Fruit fly (Drosophila melanogaster) whole organism, larva: Measurements from ENCODE around the gene CG18749.

Source experiments
- noc ChIP-seq: fragments of 200-800 bp; sonication (Bioruptor generic); optimal IDR thresholded peaks from 3 replicates; lab custom pipeline; 2019; ENCODE audit warnings: missing biosample characterization, mild to moderate bottlenecking, missing genetic modification characterization, moderate library complexity

The CG18749 gene

dm6 chr3R:8223074-8223597 lies 20.7 kb upstream of the CG18749 start:
- TF ChIP-seq noc (tag; lab: Kevin White, UChicago), result no peak

DNA sequence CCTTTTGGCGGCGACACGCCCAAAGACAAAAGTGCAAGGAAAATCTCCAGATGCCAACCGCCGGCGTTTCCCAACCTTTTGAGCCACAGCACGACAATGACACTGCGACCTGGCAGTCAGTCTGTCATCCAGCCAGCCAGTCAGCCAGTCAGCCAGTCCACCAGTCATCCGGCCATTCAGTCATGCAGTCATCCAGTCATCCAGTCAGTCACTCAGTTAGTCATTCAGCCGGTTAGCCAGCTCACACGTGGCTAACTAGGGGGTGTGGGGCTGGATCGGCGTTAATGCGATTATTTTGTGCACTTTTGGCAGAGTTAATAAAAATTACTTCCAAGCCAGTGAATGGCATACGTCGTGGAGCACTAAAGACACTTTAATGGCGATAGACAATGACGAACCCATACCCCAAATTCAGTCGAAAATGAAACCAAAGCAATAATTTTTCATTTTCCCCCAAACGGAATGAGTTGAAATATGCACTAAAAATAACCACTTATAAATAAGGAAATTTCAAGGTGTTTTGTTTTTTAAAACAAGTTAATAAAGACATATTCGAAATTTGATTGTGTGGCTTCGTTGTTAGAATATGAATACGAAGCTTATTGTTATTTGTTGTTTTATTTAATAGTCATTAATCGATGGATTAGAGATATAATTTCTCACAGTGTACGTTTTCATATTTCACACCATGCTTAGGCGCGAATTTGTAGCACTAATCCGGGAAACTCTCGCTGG lies 19.0 kb upstream of the CG18749 start:
- TF ChIP-seq noc (tag; lab: Kevin White, UChicago), result no peak

DNA sequence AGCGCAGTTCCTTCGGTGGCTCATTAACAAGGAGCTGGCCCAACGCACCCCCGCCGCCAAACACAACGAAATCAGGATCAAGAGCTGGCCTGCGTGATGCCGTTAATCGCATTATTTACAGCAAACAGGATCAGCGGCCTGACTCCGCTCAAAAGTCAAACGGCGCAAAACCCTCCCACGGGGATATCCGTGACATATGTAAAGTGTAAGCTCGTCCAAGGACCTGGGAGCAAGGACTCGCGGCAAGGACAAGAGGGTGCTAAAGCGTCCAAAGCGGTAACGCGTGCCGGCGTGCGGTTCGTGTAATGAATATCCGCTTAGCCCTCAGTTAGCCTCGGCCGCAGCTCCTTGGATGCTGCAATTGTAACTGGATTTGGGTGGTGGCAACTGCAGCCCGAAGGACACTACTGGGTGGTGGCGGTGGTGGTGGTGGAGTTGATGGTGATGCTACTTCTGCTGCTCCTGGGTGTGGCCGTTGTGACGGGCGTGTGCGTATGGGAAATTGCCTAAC lies 18.3 kb upstream of the CG18749 start:
- no peak for TF ChIP-seq noc (tag; lab: Kevin White, UChicago)

dm6 chr3R:8227344-8227743 lies 16.5 kb upstream of the CG18749 start:
- TF ChIP-seq noc (tag; lab: Kevin White, UChicago), result no peak

dm6 chr3R:8233370-8233773 lies 10.5 kb upstream of the CG18749 start, which contains the start of gene PolI:
Gene PolI (plus strand): TSS chr3R:8233507.
- TF ChIP-seq noc (tag; lab: Kevin White, UChicago), result no peak

- no peak for TF ChIP-seq noc (tag; lab: Kevin White, UChicago)
These were observed 10.0 kb upstream of the CG18749 start for dm6 chr3R:8233864-8234263.

DNA sequence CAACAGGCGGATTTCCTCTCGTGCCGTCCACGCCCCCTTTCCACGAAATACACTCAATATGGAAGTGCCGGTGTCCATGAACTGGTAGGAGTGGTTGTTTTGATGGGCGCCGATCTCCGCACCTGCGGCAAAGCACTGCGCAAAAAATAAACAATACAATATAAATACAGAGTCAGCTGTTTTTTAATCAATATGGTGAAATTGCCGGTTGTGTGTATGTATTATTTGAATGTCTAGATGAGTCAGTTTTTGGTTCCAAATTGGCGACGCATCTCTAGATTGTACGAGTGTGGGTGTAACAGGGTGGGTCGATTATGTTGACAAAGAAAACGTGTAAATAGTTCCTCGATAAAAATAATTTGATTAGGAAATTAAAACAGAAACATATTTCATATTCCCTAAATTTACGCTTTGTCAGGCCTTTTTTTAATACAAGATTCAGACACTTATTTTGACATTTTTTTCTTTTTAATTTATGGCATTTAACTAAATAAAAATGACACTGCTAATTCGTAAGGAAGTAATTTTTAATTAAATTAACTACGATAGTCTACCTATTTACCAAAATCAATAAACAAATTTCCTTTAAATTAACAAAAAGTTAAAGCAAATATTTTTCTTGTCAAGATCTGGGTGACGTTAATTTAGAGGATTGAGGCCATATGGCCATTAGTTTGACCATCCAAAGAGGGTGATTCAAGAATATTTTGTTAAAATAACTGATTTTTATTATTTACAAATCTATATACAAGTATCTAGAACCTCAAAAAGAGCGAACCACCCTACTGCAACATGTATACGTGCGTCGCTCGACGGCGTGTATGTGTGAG lies 4.2 kb upstream of the CG18749 start:
- peak; percentile 93 for TF ChIP-seq noc (tag; lab: Kevin White, UChicago)

dm6 chr3R:8240302-8240682 lies 3.6 kb upstream of the CG18749 start, which contains the start of gene Ada2b:
Gene Ada2b (minus strand): TSS chr3R:8240515.
- TF ChIP-seq noc (tag; lab: Kevin White, UChicago), result no peak

DNA sequence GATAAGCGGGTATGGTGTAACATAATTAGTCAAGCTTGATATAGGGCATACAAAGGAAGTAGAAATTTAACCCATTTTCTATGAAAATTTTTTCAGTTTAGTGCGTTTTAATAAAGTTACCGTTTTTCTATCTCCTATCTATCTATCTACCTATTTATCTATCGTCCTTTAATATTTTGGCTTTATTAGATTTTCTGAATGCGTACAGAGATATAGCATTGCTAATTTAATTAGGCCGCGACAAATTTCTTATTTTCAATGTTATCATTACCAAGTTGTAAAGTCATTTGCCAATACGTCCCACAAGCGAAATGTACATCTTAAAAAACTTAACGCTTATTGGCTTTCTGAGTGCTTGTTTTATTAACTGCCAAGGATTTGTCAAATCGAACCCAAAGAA lies 4.3 kb downstream of the CG18749 start, which contains the start of gene CG15864:
TSS of gene CG15864 (plus strand) at position 301 of the 400 bp plus-strand sequence.
- TF ChIP-seq noc (tag; lab: Kevin White, UChicago), result no peak

- TF ChIP-seq noc (tag; lab: Kevin White, UChicago), result no peak
These were observed 6.4 kb downstream of the CG18749 start, which contains the start of gene mtg for dm6 chr3R:8250166-8250733. Gene mtg (plus strand): TSS chr3R:8250497.

DNA sequence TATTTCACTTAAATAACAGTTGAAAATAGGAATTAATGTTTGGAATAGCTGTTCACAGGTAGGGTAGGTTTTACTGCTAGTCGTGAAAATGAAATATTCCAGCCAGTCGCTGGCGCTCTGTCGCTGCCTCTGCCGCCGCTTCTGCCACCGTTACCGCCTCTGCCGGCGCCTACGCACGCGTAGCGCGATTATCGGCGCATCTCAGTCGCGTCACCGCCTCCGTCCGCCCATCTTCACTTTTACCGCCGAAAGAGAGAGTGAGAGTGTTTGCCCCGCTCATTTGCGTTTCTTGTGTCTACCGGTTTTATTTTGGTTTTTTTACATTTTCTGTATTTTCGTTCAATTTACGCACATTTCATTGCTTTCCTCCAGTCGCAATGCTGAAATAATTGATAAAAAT lies 7.7 kb downstream of the CG18749 start:
- no peak for TF ChIP-seq noc (tag; lab: Kevin White, UChicago)

DNA sequence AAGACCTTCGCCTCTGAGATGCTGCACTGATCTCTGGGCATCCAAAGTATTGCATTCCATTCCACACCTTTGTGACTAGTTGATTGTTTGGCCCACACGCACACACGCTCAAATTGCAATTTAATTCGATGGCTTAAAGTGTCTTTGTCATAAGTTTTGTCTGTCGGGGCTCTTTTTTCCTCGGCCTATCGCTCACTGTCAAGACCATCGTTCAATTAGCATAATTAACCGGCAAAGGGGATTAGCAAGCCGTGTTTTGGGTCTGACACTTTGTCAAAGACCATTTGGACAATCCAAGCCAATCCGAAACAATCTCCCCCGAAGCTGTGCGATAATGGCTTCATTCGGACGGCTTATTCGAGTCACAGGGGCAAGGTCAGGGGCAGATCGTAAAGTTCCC lies 10.5 kb downstream of the CG18749 start:
- no peak for TF ChIP-seq noc (tag; lab: Kevin White, UChicago)

DNA sequence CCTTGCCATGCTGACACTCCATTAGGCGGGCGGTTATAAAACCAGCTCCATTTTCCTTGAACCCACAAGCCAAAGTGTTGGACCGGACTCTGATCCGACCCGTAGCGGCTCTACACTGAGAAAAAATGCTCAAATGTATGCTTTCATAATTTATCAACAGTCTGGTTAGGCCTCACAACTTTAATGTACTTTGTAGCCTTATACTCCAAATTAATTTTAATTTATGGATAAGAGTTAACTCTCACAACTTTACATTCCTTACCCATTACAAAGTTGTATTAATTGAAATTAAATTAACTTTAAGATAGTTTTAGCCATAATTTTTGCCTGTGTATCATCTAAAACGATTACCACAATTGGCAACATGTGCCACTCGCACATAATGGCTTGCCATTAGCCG lies 12.2 kb downstream of the CG18749 start:
- no peak for TF ChIP-seq noc (tag; lab: Kevin White, UChicago)

DNA sequence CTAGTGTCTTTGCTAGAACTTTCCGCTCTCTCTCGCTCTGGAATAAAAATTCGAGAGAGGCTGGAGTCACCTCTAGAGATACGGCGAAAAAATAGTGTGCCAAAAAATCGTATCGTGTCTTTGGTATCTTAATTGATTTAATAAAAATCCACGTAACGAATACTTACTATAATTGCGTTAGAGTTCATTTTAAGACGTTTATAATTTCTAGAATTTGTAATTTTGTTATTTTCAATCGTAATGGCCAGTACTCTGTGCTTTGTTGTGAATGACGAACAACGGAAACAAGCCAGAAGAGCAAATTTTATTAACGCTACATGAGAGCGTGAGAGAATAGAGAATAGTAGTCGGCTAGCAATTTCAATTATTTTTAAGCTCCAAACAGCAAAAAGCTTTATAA lies 17.8 kb downstream of the CG18749 start:
- no peak for TF ChIP-seq noc (tag; lab: Kevin White, UChicago)

DNA sequence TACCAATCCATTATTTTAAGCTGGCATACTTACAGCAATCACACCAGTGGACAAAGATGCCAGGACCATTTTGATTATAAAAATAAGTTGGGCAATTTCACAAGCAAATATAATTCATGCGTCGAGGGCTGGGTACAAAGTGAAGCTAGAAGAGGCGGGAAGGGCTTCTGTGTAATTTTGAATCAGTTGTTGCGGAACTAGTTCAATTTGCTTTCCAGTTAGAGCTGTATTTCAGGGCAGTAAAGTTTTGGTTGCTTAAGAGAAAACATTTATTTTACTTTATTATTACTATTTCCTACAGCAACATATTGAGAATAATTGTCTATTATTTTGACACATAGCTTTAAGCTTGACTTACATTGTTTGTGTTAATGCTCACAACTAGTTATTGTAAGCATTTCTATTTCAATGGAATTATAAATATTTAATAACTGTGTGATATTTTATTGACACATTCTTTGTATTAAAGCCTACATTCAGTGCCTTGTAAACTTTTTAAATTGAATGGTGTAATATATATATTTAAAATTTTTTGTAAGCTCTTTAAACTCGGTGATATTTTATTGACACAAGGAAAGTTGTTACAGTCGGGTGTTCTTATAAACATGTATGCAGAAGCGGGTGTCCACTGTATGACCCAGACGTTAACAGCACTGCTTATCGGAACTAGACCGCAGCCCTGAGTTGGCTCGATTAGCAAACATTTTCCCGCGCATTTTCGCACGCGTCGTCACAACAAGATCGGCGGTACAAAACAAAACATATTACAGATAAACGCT lies 20.6 kb downstream of the CG18749 start, which contains the start of the genes RPA1 and Mcm2:
TSS of gene RPA1 (minus strand) at position 150 of the 779 bp plus-strand sequence.
TSS of gene Mcm2 (plus strand) at position 669 of the 779 bp plus-strand sequence.
- TF ChIP-seq noc (tag; lab: Kevin White, UChicago), result peak; percentile 81
